Fruit fly (Drosophila melanogaster) whole organism, adult: ENCODE results near the gene Bub1.

Experiments used
- CG14711 ChIP-seq: fragments of 200-800 bp; sonication (Bioruptor generic); optimal IDR thresholded peaks from 2 replicates; lab custom pipeline; 2018; ENCODE audit warnings: missing biosample characterization, mild to moderate bottlenecking, missing genetic modification characterization, moderate library complexity
- CG33017 ChIP-seq: fragments of 200-800 bp; sonication (Bioruptor generic); optimal IDR thresholded peaks from 2 replicates; lab custom pipeline; 2018; ENCODE audit warnings: missing biosample characterization, mild to moderate bottlenecking, missing genetic modification characterization, moderate library complexity
- Crg-1 ChIP-seq: fragments of 200-800 bp; sonication (Bioruptor generic); optimal IDR thresholded peaks from 2 replicates; lab custom pipeline; 2016; ENCODE audit warnings: missing biosample characterization, missing genetic modification characterization
- bab1 ChIP-seq: fragments of 200-800 bp; sonication (Bioruptor generic); optimal IDR thresholded peaks from 3 replicates; lab custom pipeline; 2019; ENCODE audit warnings: missing biosample characterization, mild to moderate bottlenecking, missing genetic modification characterization, moderate library complexity
- kay ChIP-seq: fragments of 200-800 bp; sonication (Bioruptor generic); peaks from one replicate; lab custom pipeline; 2016; ENCODE audit warnings: missing biosample characterization, missing genetic modification characterization, borderline replicate concordance

dm6 chr2L:5294392-5295244, 16.0 kb downstream of the Bub1 start:
- TF ChIP-seq kay (GFP tag; lab: Kevin White, UChicago) (peak; percentile 69), bab1 (GFP tag; lab: Kevin White, UChicago) (no peak), Crg-1 (no peak), CG14711 (tag; lab: Kevin White, UChicago) (no peak), CG33017 (tag; lab: Kevin White, UChicago) (no peak)
